Fruit fly (Drosophila melanogaster) whole organism, pupa: Measurements from ENCODE around the gene Rtca.

Experiments
- CG15710 ChIP-seq: fragments of 200-800 bp; sonication (Bioruptor generic); optimal IDR thresholded peaks from 2 replicates; lab custom pipeline; 2018; ENCODE audit warnings: missing biosample characterization, mild to moderate bottlenecking, missing genetic modification characterization, moderate library complexity
- CG4496 ChIP-seq: fragments of 200-800 bp; sonication (Bioruptor generic); IDR thresholded peaks from 3 replicates; pipeline ENCODE4 v1.3.6; 2022; ENCODE audit warnings: missing biosample characterization, missing genetic modification characterization
- CG8159 ChIP-seq: fragments of 200-800 bp; sonication (Bioruptor generic); optimal IDR thresholded peaks from 3 replicates; lab custom pipeline; 2018; ENCODE audit warnings: missing biosample characterization, mild to moderate bottlenecking, missing genetic modification characterization, moderate library complexity
- D1 ChIP-seq: fragments of 200-800 bp; sonication (Bioruptor generic); optimal IDR thresholded peaks from 2 replicates; lab custom pipeline; 2018; ENCODE audit warnings: missing biosample characterization, mild to moderate bottlenecking, missing genetic modification characterization, moderate library complexity
- Ets98B ChIP-seq: fragments of 200-800 bp; sonication (Bioruptor generic); IDR thresholded peaks from 2 replicates; pipeline ENCODE4 v1.3.6; 2022; ENCODE audit warnings: missing biosample characterization, missing genetic modification characterization
- Pif1A ChIP-seq: fragments of 200-800 bp; sonication (Bioruptor generic); optimal IDR thresholded peaks from 3 replicates; lab custom pipeline; 2016; ENCODE audit warnings: missing biosample characterization, missing genetic modification characterization
- Pif1B ChIP-seq: fragments of 200-800 bp; sonication (Bioruptor generic); optimal IDR thresholded peaks from 3 replicates; lab custom pipeline; 2016; ENCODE audit warnings: missing biosample characterization, missing genetic modification characterization
- Snoo ChIP-seq: fragments of 200-800 bp; sonication (Bioruptor generic); optimal IDR thresholded peaks from 3 replicates; lab custom pipeline; 2017; ENCODE audit warnings: missing biosample characterization, mild to moderate bottlenecking, missing genetic modification characterization, inconsistent platforms

dm6 chrX:2123965-2124688, 51.9 kb downstream of the Rtca start:
- TF ChIP-seq D1 (tag; lab: Kevin White, UChicago) (peak; percentile 90), Ets98B (peak; percentile 84), CG8159 (peak; percentile 97), Pif1A (GFP tag; lab: Kevin White, UChicago) (peak; percentile 82), Snoo (peak; percentile 89), Pif1B (GFP tag; lab: Kevin White, UChicago) (peak; percentile 67), CG4496 (GFP tag; lab: Robert Waterston, UW) (peak; percentile 94), CG15710 (peak; percentile 94)
